Fruit fly (Drosophila melanogaster): ENCODE measurements around the gene Ir7b.
A peak's percentile ranks its signal among the peaks of the same experiment; 100 is the strongest.

Gene Ir7b

DNA sequence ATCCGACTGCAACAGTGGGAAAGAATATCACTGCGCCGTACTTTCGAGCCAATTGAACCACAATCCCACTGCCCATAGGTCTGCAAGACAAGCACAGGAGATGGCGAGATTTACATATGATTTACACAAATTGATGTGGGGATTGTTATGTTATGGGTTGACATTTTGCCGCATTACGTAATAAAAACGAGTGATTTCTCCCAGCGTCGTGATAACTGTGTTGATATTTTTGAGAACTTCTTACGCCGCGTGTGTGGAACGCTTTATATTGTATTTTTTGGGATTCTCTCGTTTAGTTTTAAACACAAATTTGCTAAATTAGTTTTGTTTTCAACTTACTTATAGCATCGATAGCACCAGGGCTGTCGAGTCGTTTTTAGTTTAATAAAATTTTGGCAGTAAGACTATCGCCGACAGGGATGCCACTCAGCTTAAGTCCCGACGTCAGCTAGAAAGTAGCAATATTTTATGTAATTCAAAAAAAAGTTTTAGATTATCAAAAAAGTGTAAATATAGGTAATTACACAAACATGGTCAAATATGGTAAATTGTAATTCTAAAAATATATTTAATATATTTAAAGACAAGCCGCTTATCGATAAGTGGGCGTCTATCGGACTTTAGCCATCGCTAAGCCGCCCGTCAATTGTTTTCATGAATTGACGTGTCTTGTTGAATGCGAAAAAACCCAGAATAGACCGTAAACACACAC, 26.8 kb upstream of the Ir7b start, which contains the start of the genes CG45089, ND-MNLL and p115 (continued):
- no peak for TF ChIP-seq CG2875 (GFP tag; optimal IDR thresholded peaks at IDR 0.05)
- TF ChIP-seq aop (GFP tag; IDR thresholded peaks at IDR 0.05): no peak
- peak; percentile 53 for TF ChIP-seq CG3281 (GFP tag; optimal IDR thresholded peaks at IDR 0.05)
- TF ChIP-seq sqz (GFP tag; optimal IDR thresholded peaks at IDR 0.05): no peak
- TF ChIP-seq CG17568 (GFP tag; optimal IDR thresholded peaks at IDR 0.05): no peak
- peak; percentile 83 for TF ChIP-seq Dll (GFP tag; IDR thresholded peaks at IDR 0.05; ENCODE audit: partially characterized antibody)
- TF ChIP-seq Trl (optimal IDR thresholded peaks at IDR 0.05): no peak
- TF ChIP-seq Trl (GFP tag; optimal IDR thresholded peaks at IDR 0.05): peak; percentile 20
- TF ChIP-seq fd96Cb (tag; optimal IDR thresholded peaks at IDR 0.05): peak; percentile 26
- peak; percentile 25; the same call in 1 of the 2 replicates for TF ChIP-seq CG9215 (GFP tag; IDR thresholded peaks at IDR 0.05)
- TF ChIP-seq wor (GFP tag; IDR thresholded peaks at IDR 0.05): no peak
- TF ChIP-seq zen (tag; optimal IDR thresholded peaks at IDR 0.05): peak; percentile 53
- peak; percentile 55; the same call in 1 of the 2 replicates for TF ChIP-seq cas (GFP tag; IDR thresholded peaks at IDR 0.05)
- peak; percentile 65 for TF ChIP-seq lab (GFP tag; optimal IDR thresholded peaks at IDR 0.05)
- TF ChIP-seq D19A (tag; optimal IDR thresholded peaks at IDR 0.05): peak; percentile 33
- no peak for TF ChIP-seq grn (GFP tag; optimal IDR thresholded peaks at IDR 0.05)
- TF ChIP-seq CG1647 (GFP tag; optimal IDR thresholded peaks at IDR 0.05): no peak
- no peak for TF ChIP-seq CG8765 (GFP tag; IDR thresholded peaks at IDR 0.05)
- peak; percentile 30 for TF ChIP-seq CG6765 (GFP tag; optimal IDR thresholded peaks at IDR 0.05)
- TF ChIP-seq CG34422 (GFP tag; IDR thresholded peaks at IDR 0.05): peak; percentile 56; the same call in 1 of the 3 replicates
- TF ChIP-seq CG13123 (GFP tag; optimal IDR thresholded peaks at IDR 0.05): no peak
- TF ChIP-seq CG10321 (GFP tag; IDR thresholded peaks at IDR 0.05): no peak
- TF ChIP-seq CG15011 (GFP tag; optimal IDR thresholded peaks at IDR 0.05): no peak
- peak; percentile 20 for TF ChIP-seq gro (GFP tag; optimal IDR thresholded peaks at IDR 0.05)
- peak; percentile 41 for TF ChIP-seq nerfin-1 (tag; optimal IDR thresholded peaks at IDR 0.05)
- no peak for TF ChIP-seq CkIIα-i1 (GFP tag; IDR thresholded peaks at IDR 0.05)
- no peak for TF ChIP-seq org-1 (GFP tag; optimal IDR thresholded peaks at IDR 0.05)
- peak; percentile 26 for TF ChIP-seq Dip3 (GFP tag; optimal IDR thresholded peaks at IDR 0.05)
- TF ChIP-seq hbn (GFP tag; IDR thresholded peaks at IDR 0.05; ENCODE audit: partially characterized antibody): peak; percentile 54
- peak in 1 of 2 experiments; percentile 60 for TF ChIP-seq bsh (GFP tag; optimal IDR thresholded peaks at IDR 0.05)
- TF ChIP-seq CG17385 (GFP tag; optimal IDR thresholded peaks at IDR 0.05): no peak
- TF ChIP-seq sr (GFP tag; IDR thresholded peaks at IDR 0.05): no peak
- TF ChIP-seq HLH4C (GFP tag; IDR thresholded peaks at IDR 0.05; ENCODE audit: partially characterized antibody): peak; percentile 45
- no peak for TF ChIP-seq GATAe (GFP tag; conservative IDR thresholded peaks at IDR 0.05)
- no peak for TF ChIP-seq salm (tag; optimal IDR thresholded peaks at IDR 0.05)
- TF ChIP-seq slp2 (GFP tag; optimal IDR thresholded peaks at IDR 0.05): no peak
- no peak for TF ChIP-seq Mad (GFP tag; optimal IDR thresholded peaks at IDR 0.05)
- TF ChIP-seq trem (tag; optimal IDR thresholded peaks at IDR 0.05): peak; percentile 87
- TF ChIP-seq Tbp (GFP tag; optimal IDR thresholded peaks at IDR 0.05): no peak
- peak; percentile 15 for TF ChIP-seq Deaf1 (tag; optimal IDR thresholded peaks at IDR 0.05)
- no peak for TF ChIP-seq Hr78 (GFP tag; optimal IDR thresholded peaks at IDR 0.05)
- peak; percentile 47 for TF ChIP-seq Fer3 (tag; optimal IDR thresholded peaks at IDR 0.05)
- peak; percentile 44 for TF ChIP-seq CG18764 (GFP tag; optimal IDR thresholded peaks at IDR 0.05)
- no peak for TF ChIP-seq jing (GFP tag; optimal IDR thresholded peaks at IDR 0.05)
- peak; percentile 45 for TF ChIP-seq Sox100B (GFP tag; optimal IDR thresholded peaks at IDR 0.05)
- TF ChIP-seq Ada2b (GFP tag; IDR thresholded peaks at IDR 0.05): peak; percentile 42; the same call in 1 of the 2 replicates
- peak; percentile 20 for TF ChIP-seq fu2 (GFP tag; optimal IDR thresholded peaks at IDR 0.05)
- peak; percentile 14 for TF ChIP-seq dm (GFP tag; optimal IDR thresholded peaks at IDR 0.05)
- TF ChIP-seq CG7987 (GFP tag; optimal IDR thresholded peaks at IDR 0.05): no peak
- peak; percentile 48 for TF ChIP-seq Dek (tag; optimal IDR thresholded peaks at IDR 0.05)

All from whole organism, embryonic.